Worm (Caenorhabditis elegans) whole organism, L4 larva: ENCODE data around the gene ins-2.

ENCODE experiments used
- duxl-1 ChIP-seq: sonication (generic microtip); optimal IDR thresholded peaks from 2 replicates; lab custom pipeline; 2016; ENCODE audit warnings: mild to moderate bottlenecking, missing genetic modification characterization, moderate library complexity, missing compliant biosample characterization; ENCODE audit not compliant: poor library complexity
- jun-1 ChIP-seq: fragments of 150-350 bp; optimal IDR thresholded peaks from 2 replicates; lab custom pipeline; 2014; ENCODE audit warnings: missing biosample characterization, missing genetic modification reagents, missing genetic modification characterization
- nhr-111 ChIP-seq: fragments of 200-800 bp; sonication (Bioruptor generic); optimal IDR thresholded peaks from 2 replicates; lab custom pipeline; 2018; ENCODE audit warnings: mild to moderate bottlenecking, missing genetic modification characterization, missing compliant biosample characterization
- nhr-237 ChIP-seq: sonication (generic microtip); optimal IDR thresholded peaks from 2 replicates; lab custom pipeline; 2017; ENCODE audit warnings: missing biosample characterization, missing genetic modification characterization
- set-16 ChIP-seq: fragments of 200-800 bp; sonication (Bioruptor generic); IDR thresholded peaks from 2 replicates; pipeline ENCODE4 v1.3.6; 2022; ENCODE audit warnings: missing genetic modification reagents, missing genetic modification characterization, missing compliant biosample characterization
- zip-2 ChIP-seq: fragments of 150-350 bp; optimal IDR thresholded peaks from 2 replicates; lab custom pipeline; 2014; ENCODE audit warnings: missing biosample characterization, missing genetic modification characterization

Gene ins-2

ce11 chrII:6031106-6031505 is 42.8 kb downstream of the ins-2 start, which contains the start of gene frpr-16:
Gene frpr-16 (minus strand): TSS chrII:6031206.
- TF ChIP-seq nhr-111 (no peak), zip-2 (tag; lab: Kevin White, UChicago) (no peak), set-16 (GFP tag; lab: Robert Waterston, UW) (no peak), duxl-1 (tag; lab: Kevin White, UChicago) (no peak), jun-1 (tag; lab: Kevin White, UChicago) (no peak), nhr-237 (tag; lab: Kevin White, UChicago) (no peak)
